Fruit fly (Drosophila melanogaster) S2 (cell line): ENCODE measurements around the gene CG31104.

ENCODE experiments used
- CG8478 ChIP-seq: fragments of >200 bp; optimal IDR thresholded peaks from 2 replicates; lab custom pipeline; 2018
- CTCF ChIP-seq, 2 experiments: fragments of >200 bp; optimal IDR thresholded peaks; 2 replicates each; lab custom pipeline; 2018

dm6 chr3R:25283209-25283670 lies 2.0 kb upstream of the CG31104 start, which contains the start of gene CG31300:
- no peak for TF ChIP-seq CTCF (optimal IDR thresholded peaks at IDR 0.05; lab: Kevin White, UChicago)
- TF ChIP-seq CG8478 (lab: Kevin White, UChicago), result no peak
